Fruit fly (Drosophila melanogaster): Measurements from ENCODE around the gene CG11698.

dm6 chr3R:8306927-8307261 lies 5.1 kb upstream of the CG11698 start:
- TF ChIP-seq pan (optimal IDR thresholded peaks at IDR 0.05) (no peak), psq (optimal IDR thresholded peaks at IDR 0.05) (no peak)
